Fruit fly (Drosophila melanogaster) whole organism, pupa: Measurements from ENCODE around the gene CG1896.

Source experiments
- CG10348 ChIP-seq: fragments of 200-800 bp; sonication (Bioruptor generic); IDR thresholded peaks from 2 replicates; pipeline ENCODE4 v1.3.6; 2022; ENCODE audit warnings: missing biosample characterization, missing genetic modification characterization
- CG12605 ChIP-seq: fragments of 200-800 bp; sonication (Bioruptor generic); IDR thresholded peaks from 2 replicates; pipeline ENCODE4 v1.3.6; 2022; ENCODE audit warnings: missing biosample characterization, missing genetic modification characterization
- CG13204 ChIP-seq: fragments of 200-800 bp; sonication (Bioruptor generic); optimal IDR thresholded peaks from 2 replicates; lab custom pipeline; 2018; ENCODE audit warnings: missing biosample characterization, mild to moderate bottlenecking, missing genetic modification characterization, moderate library complexity
- CG14655 ChIP-seq: fragments of 200-800 bp; sonication (Bioruptor generic); optimal IDR thresholded peaks from 3 replicates; lab custom pipeline; 2017; ENCODE audit warnings: mild to moderate bottlenecking, missing biosample characterization, missing genetic modification reagents, missing genetic modification characterization
- CG17806 ChIP-seq: fragments of 200-800 bp; sonication (Bioruptor generic); optimal IDR thresholded peaks from 2 replicates; lab custom pipeline; 2018; ENCODE audit warnings: missing biosample characterization, mild to moderate bottlenecking, missing genetic modification characterization, moderate library complexity
- CG32121 ChIP-seq: fragments of 200-800 bp; sonication (Bioruptor generic); IDR thresholded peaks from 2 replicates; pipeline ENCODE4 v1.3.6; 2022; ENCODE audit warnings: missing biosample characterization, missing genetic modification characterization
- CG34367 ChIP-seq: fragments of 200-800 bp; sonication (Bioruptor generic); optimal IDR thresholded peaks from 2 replicates; lab custom pipeline; 2018; ENCODE audit warnings: missing biosample characterization, mild to moderate bottlenecking, missing genetic modification characterization
- CG8301 ChIP-seq: fragments of 200-800 bp; sonication (Bioruptor generic); optimal IDR thresholded peaks from 2 replicates; lab custom pipeline; 2018; ENCODE audit warnings: missing biosample characterization, mild to moderate bottlenecking, missing genetic modification characterization
- CG9948 ChIP-seq: fragments of 200-800 bp; sonication (Bioruptor generic); optimal IDR thresholded peaks from 2 replicates; lab custom pipeline; 2018; ENCODE audit warnings: missing biosample characterization, mild to moderate bottlenecking, missing genetic modification characterization, moderate library complexity
- Pif1A ChIP-seq: fragments of 200-800 bp; sonication (Bioruptor generic); optimal IDR thresholded peaks from 3 replicates; lab custom pipeline; 2016; ENCODE audit warnings: missing biosample characterization, missing genetic modification characterization
- Snoo ChIP-seq: fragments of 200-800 bp; sonication (Bioruptor generic); optimal IDR thresholded peaks from 3 replicates; lab custom pipeline; 2017; ENCODE audit warnings: missing biosample characterization, mild to moderate bottlenecking, missing genetic modification characterization, inconsistent platforms
- fd96Ca ChIP-seq: fragments of 200-800 bp; sonication (Bioruptor generic); IDR thresholded peaks from 3 replicates; pipeline ENCODE4 v1.3.6; 2022; ENCODE audit warnings: missing biosample characterization, missing genetic modification characterization
- gl ChIP-seq: fragments of 200-800 bp; sonication (Bioruptor generic); optimal IDR thresholded peaks from 2 replicates; lab custom pipeline; 2018; ENCODE audit warnings: missing biosample characterization, mild to moderate bottlenecking, missing genetic modification characterization
- rn ChIP-seq: fragments of 200-800 bp; sonication (Bioruptor generic); IDR thresholded peaks from 2 replicates; pipeline ENCODE4 v1.3.6; 2022; ENCODE audit warnings: missing biosample characterization, missing genetic modification characterization

DNA sequence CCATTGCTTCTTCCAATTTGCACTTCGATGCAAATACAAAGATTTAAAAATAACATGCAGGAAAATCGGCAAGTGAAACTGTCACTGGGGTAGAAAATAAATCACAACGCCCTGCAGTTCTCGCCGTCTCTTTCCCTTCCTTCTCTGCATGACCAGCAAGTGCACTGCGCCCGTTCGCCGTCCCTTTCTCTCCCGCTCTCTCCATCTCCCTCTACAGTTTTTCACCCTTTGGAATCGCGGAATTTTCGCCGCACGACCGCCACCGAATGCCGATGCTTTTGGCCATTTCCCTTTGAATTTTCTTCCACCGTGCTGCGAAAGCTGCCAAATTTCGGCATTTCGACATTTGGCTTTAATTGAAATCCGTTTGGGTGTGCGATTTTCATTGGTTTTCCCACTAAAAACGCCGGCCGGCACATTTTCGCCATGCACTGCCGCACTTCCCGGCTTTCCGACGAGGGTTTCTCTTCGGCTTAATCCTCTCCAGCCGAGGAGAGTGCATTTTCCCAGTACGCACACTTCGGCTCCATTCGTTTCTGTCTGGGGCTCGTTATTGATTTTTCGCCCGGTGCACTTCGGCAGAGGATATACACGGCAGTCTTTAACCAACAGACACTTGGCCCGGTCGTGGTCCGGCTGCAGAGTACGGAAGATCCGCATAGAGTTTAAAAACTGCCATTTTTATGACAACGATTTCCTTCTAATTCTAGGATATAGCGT, 4.9 kb upstream of the CG1896 start:
- TF ChIP-seq CG32121 (GFP tag; lab: Robert Waterston, UW) (peak; percentile 66), CG8301 (no peak), CG34367 (tag; lab: Kevin White, UChicago) (no peak), CG12605 (no peak), CG14655 (GFP tag; lab: Kevin White, UChicago) (no peak), CG17806 (tag; lab: Kevin White, UChicago) (no peak), Snoo (tag; lab: Kevin White, UChicago) (no peak), Pif1A (no peak), rn (GFP tag; lab: Robert Waterston, UW) (no peak), CG13204 (GFP tag; lab: Kevin White, UChicago) (no peak), fd96Ca (GFP tag; lab: Robert Waterston, UW) (no peak), CG9948 (tag; lab: Kevin White, UChicago) (no peak), gl (no peak), CG10348 (no peak)
